Worm (Caenorhabditis elegans) whole organism, L4/young adult: ENCODE data around the gene F25E2.2.

ENCODE experiments used
- dao-5 ChIP-seq: sonication (generic microtip); optimal IDR thresholded peaks from 2 replicates; lab custom pipeline; 2016; ENCODE audit warnings: missing genotype, missing genetic modification characterization, moderate library complexity, missing compliant biosample characterization
- him-1 ChIP-seq: sonication (generic microtip); optimal IDR thresholded peaks from 2 replicates; lab custom pipeline; 2016; ENCODE audit warnings: missing genotype, missing genetic modification reagents, missing genetic modification characterization, missing compliant biosample characterization

- TF ChIP-seq dao-5 (tag; lab: Kevin White, UChicago) (no peak), him-1 (tag; lab: Kevin White, UChicago) (no peak)
Observed at ce11 chrX:813063-813462, 2.5 kb upstream of the F25E2.2 start, which contains the start of gene F25E2.3.
